Fruit fly (Drosophila melanogaster) S2 (cell line): ENCODE results near the gene CG33325.

Source experiments
- CG8478 ChIP-seq: fragments of >200 bp; optimal IDR thresholded peaks from 2 replicates; lab custom pipeline; 2018
- CTCF ChIP-seq, 2 experiments: fragments of >200 bp; optimal IDR thresholded peaks; 2 replicates each; lab custom pipeline; 2018

DNA sequence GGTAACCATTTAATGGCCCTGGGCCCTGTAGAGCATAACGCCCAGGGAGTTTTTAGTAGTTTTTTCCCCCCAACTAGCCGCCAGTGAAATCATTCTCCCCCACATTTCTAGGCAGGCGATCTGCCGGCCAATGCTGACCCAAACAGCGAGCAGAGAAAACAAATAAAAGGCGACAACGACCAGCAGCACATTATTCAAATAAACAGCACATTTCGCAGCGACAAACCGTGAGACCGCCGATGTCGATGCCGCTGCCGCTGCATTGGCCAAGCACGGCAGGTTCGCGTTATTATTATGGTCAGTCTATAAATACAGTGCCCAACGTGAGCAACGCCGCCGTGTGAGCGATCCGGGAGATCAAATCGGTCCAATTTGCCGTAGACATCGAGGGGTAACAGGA, 39.1 kb upstream of the CG33325 start, which contains the start of gene CG11760:
- TF ChIP-seq CG8478 (lab: Kevin White, UChicago) = no peak
- TF ChIP-seq CTCF (optimal IDR thresholded peaks at IDR 0.05; lab: Kevin White, UChicago) = no peak
